Fruit fly (Drosophila melanogaster): ENCODE data around the gene Mau2.

The Mau2 gene

dm6 chr3R:15213362-15213989 is 4.5 kb downstream of the Mau2 start, which contains the start of the genes CG6654 and CG4210 (continued):
- TF ChIP-seq onecut (GFP tag; IDR thresholded peaks at IDR 0.05), result no peak
- TF ChIP-seq stwl (tag; optimal IDR thresholded peaks at IDR 0.05), result peak; percentile 98
- TF ChIP-seq CG13123 (GFP tag; optimal IDR thresholded peaks at IDR 0.05), result no peak
- TF ChIP-seq corto (GFP tag; optimal IDR thresholded peaks at IDR 0.05), result no peak
- no peak for TF ChIP-seq CG3407 (GFP tag; optimal IDR thresholded peaks at IDR 0.05)
- TF ChIP-seq gce (GFP tag; IDR thresholded peaks at IDR 0.05), result no peak
- TF ChIP-seq CG4854 (GFP tag; optimal IDR thresholded peaks at IDR 0.05), result no peak
- TF ChIP-seq Drgx (GFP tag; IDR thresholded peaks at IDR 0.05), result no peak
- no peak for TF ChIP-seq CG15011 (GFP tag; optimal IDR thresholded peaks at IDR 0.05)
- TF ChIP-seq Antp (GFP tag; optimal IDR thresholded peaks at IDR 0.05), result no peak
- peak; percentile 31; the same call in 1 of the 2 replicates for TF ChIP-seq lmd (GFP tag; IDR thresholded peaks at IDR 0.05)
- TF ChIP-seq vfl (GFP tag; optimal IDR thresholded peaks at IDR 0.05), result no peak
- no peak for TF ChIP-seq seq (GFP tag; IDR thresholded peaks at IDR 0.05)
- no peak for TF ChIP-seq gcm (GFP tag; optimal IDR thresholded peaks at IDR 0.05)
- TF ChIP-seq Hr39 (optimal IDR thresholded peaks at IDR 0.05), result no peak
- peak; percentile 53 for TF ChIP-seq CG2120 (GFP tag; optimal IDR thresholded peaks at IDR 0.05)
- no peak for TF ChIP-seq CG7786 (GFP tag; optimal IDR thresholded peaks at IDR 0.05)
- TF ChIP-seq CG15073 (GFP tag; optimal IDR thresholded peaks at IDR 0.05), result no peak
- TF ChIP-seq CG2712 (tag; optimal IDR thresholded peaks at IDR 0.05), result peak; percentile 49
- TF ChIP-seq CG31441 (GFP tag; IDR thresholded peaks at IDR 0.05), result peak; percentile 64
- no peak for TF ChIP-seq cwo (GFP tag; optimal IDR thresholded peaks at IDR 0.05)
- TF ChIP-seq CG6813 (GFP tag; optimal IDR thresholded peaks at IDR 0.05), result no peak
- no peak for TF ChIP-seq CG14441 (GFP tag; IDR thresholded peaks at IDR 0.05)
- TF ChIP-seq Atf6 (GFP tag; IDR thresholded peaks at IDR 0.05), result no peak
- TF ChIP-seq CG16779 (GFP tag; IDR thresholded peaks at IDR 0.05), result no peak
- TF ChIP-seq bowl (GFP tag; IDR thresholded peaks at IDR 0.05), result no peak
- no peak for TF ChIP-seq Lhr (GFP tag; optimal IDR thresholded peaks at IDR 0.05)
- TF ChIP-seq Bdp1 (GFP tag; optimal IDR thresholded peaks at IDR 0.05), result no peak
- TF ChIP-seq gem (tag; optimal IDR thresholded peaks at IDR 0.05), result no peak
- no peak for TF ChIP-seq tin (GFP tag; optimal IDR thresholded peaks at IDR 0.05)
- TF ChIP-seq crp (GFP tag; optimal IDR thresholded peaks at IDR 0.05), result peak in 1 of 2 experiments; percentile 31
- no peak for TF ChIP-seq pan (optimal IDR thresholded peaks at IDR 0.05)
- TF ChIP-seq pan (GFP tag; optimal IDR thresholded peaks at IDR 0.05 in 1 of 2, IDR thresholded peaks at IDR 0.05 in 1 of 2), result no peak
- TF ChIP-seq CG4820 (GFP tag; optimal IDR thresholded peaks at IDR 0.05), result no peak
- no peak for TF ChIP-seq CG2889 (GFP tag; IDR thresholded peaks at IDR 0.05)
- peak in 1 of 2 experiments; percentile 63 for TF ChIP-seq Pdp1 (GFP tag; optimal IDR thresholded peaks at IDR 0.05)
- no peak for TF ChIP-seq Adf1 (GFP tag; IDR thresholded peaks at IDR 0.05)
- TF ChIP-seq pita (GFP tag; optimal IDR thresholded peaks at IDR 0.05), result no peak
- TF ChIP-seq bigmax (GFP tag; optimal IDR thresholded peaks at IDR 0.05), result no peak
- TF ChIP-seq ato (GFP tag; IDR thresholded peaks at IDR 0.05; ENCODE audit: partially characterized antibody), result no peak
- no peak for TF ChIP-seq Atf-2 (GFP tag; optimal IDR thresholded peaks at IDR 0.05)
- TF ChIP-seq CG2199 (GFP tag; IDR thresholded peaks at IDR 0.05), result no peak
- TF ChIP-seq CG8290 (GFP tag; optimal IDR thresholded peaks at IDR 0.05), result no peak
- TF ChIP-seq CG8290 (tag; optimal IDR thresholded peaks at IDR 0.05), result no peak
- TF ChIP-seq HLH3B (GFP tag; IDR thresholded peaks at IDR 0.05), result no peak
- no peak for TF ChIP-seq so (GFP tag; IDR thresholded peaks at IDR 0.05)
- no peak for TF ChIP-seq tup (GFP tag; optimal IDR thresholded peaks at IDR 0.05)
- peak; percentile 31 for TF ChIP-seq lilli (GFP tag; optimal IDR thresholded peaks at IDR 0.05)
- TF ChIP-seq CG9215 (GFP tag; IDR thresholded peaks at IDR 0.05), result no peak
- TF ChIP-seq Dip3 (GFP tag; optimal IDR thresholded peaks at IDR 0.05), result no peak
- TF ChIP-seq repo (GFP tag; optimal IDR thresholded peaks at IDR 0.05), result no peak
- TF ChIP-seq CG7372 (GFP tag; IDR thresholded peaks at IDR 0.05), result no peak
- no peak for TF ChIP-seq schlank (tag; optimal IDR thresholded peaks at IDR 0.05)

Data from whole organism, embryonic.